Worm (Caenorhabditis elegans) whole organism, L4/young adult: ENCODE data around the gene nhr-72.
"Not testable (repeated sequence)": the region's sequence is repeated elsewhere in the genome, so short reads cannot be mapped to it uniquely, and the experiment has no call there.

ENCODE experiments used
- W03F9.2 ChIP-seq: fragments of 150-350 bp; optimal IDR thresholded peaks from 2 replicates; lab custom pipeline; 2014; ENCODE audit warnings: missing biosample characterization, missing genetic modification characterization
- dao-5 ChIP-seq: sonication (generic microtip); optimal IDR thresholded peaks from 2 replicates; lab custom pipeline; 2016; ENCODE audit warnings: missing genotype, missing genetic modification characterization, moderate library complexity, missing compliant biosample characterization
- him-1 ChIP-seq: sonication (generic microtip); optimal IDR thresholded peaks from 2 replicates; lab custom pipeline; 2016; ENCODE audit warnings: missing genotype, missing genetic modification reagents, missing genetic modification characterization, missing compliant biosample characterization

nhr-72 gene

DNA sequence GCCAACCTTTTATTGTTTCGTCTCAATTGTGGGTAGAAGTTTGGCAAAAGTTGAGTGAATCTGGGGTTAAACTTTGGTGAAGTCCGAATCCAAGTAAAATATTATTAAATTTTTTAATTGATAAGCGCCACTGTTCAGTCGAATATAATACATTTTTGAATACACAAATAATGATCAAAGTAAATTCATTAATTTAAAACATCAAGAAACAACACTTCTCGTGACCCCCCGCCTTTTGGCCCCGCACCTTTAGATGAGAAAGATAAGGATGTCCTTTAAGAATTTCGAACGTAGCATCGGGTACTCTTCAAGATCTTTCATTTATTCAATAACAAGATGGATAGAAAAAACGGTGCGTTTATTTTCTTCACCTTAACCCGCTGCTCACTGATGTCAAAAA lies 2.1 kb upstream of the nhr-72 start, which contains the start of gene nhr-257:
Gene nhr-257 (plus strand): TSS at position 301 of the 400 bp plus-strand sequence.
- TF ChIP-seq W03F9.2 (tag; lab: Kevin White, UChicago) = no peak
- no peak for TF ChIP-seq dao-5 (tag; lab: Kevin White, UChicago)
- TF ChIP-seq him-1 (tag; lab: Kevin White, UChicago) = no peak

- TF ChIP-seq W03F9.2 (tag; lab: Kevin White, UChicago) (no peak), dao-5 (tag; lab: Kevin White, UChicago) (no peak), him-1 (tag; lab: Kevin White, UChicago) (no peak)
Measured at ce11 chrII:3846028-3846427, 4.5 kb downstream of the nhr-72 start, which contains the start of gene C17A2.2. C17A2.2 (plus strand) TSS chrII:3846328.

DNA sequence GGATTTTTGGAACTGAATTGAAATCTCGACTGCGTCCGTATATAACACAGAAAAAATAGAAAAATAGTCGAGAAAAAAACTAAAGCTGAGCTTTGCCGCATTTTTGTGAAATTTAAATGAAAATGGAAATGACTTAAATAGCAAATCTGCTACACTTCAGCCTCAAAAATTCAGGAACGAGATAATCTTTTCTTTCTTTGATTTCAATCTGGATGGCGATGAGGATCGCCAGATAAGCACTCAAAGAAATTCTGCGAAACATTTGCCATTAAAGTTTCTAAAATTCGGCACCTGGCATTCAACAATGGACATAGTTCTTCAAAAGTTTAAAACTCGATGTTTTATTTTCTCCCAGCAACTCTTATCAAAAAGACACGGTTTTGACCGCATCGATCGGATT lies 7.2 kb downstream of the nhr-72 start, which contains the start of the genes C17A2.7 and C17A2.3:
Gene C17A2.7 (minus strand): TSS at position 101 of the 400 bp plus-strand sequence.
Gene C17A2.3 (plus strand): TSS at position 305 of the 400 bp plus-strand sequence.
- no peak for TF ChIP-seq him-1 (tag; lab: Kevin White, UChicago)
- no peak for TF ChIP-seq dao-5 (tag; lab: Kevin White, UChicago)
- no peak for TF ChIP-seq W03F9.2 (tag; lab: Kevin White, UChicago)

- TF ChIP-seq dao-5 (tag; lab: Kevin White, UChicago) (no peak), him-1 (tag; lab: Kevin White, UChicago) (no peak), W03F9.2 (tag; lab: Kevin White, UChicago) (no peak)
Measured at ce11 chrII:3839562-3839961, 11.0 kb downstream of the nhr-72 start, which contains the start of gene C17A2.4. C17A2.4 (plus strand) TSS chrII:3839862.

ce11 chrII:3835915-3836314 lies 14.6 kb downstream of the nhr-72 start, which contains the start of gene oac-4:
oac-4 (minus strand) TSS chrII:3836015.
- TF ChIP-seq him-1 (tag; lab: Kevin White, UChicago) = no peak
- no peak for TF ChIP-seq dao-5 (tag; lab: Kevin White, UChicago)
- TF ChIP-seq W03F9.2 (tag; lab: Kevin White, UChicago) = no peak

DNA sequence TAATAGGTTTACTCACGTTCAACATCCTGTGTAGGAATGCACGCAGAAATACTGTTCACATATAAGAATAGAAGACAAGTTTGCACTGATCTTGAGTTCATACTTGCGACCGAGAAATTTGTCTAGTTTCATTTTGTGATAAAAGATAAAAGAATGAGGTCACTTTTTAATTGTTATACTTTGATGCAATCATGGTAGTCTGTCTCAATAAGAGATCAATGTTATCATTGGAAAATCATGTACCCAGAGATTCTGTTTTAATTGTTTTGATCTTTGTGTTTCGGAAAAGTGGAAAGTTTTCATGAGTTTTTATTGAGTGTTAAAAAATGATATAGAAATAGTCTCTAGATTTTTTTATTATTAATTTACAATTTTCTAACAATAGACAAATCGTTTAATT lies 18.2 kb downstream of the nhr-72 start, which contains the start of gene F54D10.9:
Gene F54D10.9 (minus strand): TSS at position 101 of the 400 bp plus-strand sequence.
- TF ChIP-seq dao-5 (tag; lab: Kevin White, UChicago) = no peak
- no peak for TF ChIP-seq W03F9.2 (tag; lab: Kevin White, UChicago)
- TF ChIP-seq him-1 (tag; lab: Kevin White, UChicago) = no peak

- no peak for TF ChIP-seq dao-5 (tag; lab: Kevin White, UChicago)
Measured at ce11 chrII:3829623-3830022, 20.9 kb downstream of the nhr-72 start.

DNA sequence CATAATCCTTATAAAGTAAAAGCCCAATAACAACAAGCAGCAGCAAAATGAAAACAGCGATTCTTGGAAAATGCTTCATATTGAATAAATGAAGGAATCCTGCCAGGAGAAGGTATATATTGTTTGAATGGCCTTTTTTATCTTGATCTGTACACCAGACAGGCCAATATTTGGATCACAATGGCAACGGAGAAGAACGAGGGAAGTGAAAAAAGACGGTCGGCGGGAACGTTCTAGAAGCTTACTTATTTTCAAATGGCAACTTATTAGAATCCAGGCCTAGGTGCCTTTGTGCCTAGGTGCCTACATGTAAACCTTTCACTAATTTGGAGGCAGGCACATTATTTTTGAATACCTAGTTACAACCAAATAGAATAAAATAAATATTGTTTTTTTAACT lies 22.8 kb downstream of the nhr-72 start, which contains the start of gene F54D10.8:
Gene F54D10.8 (minus strand): TSS at position 101 of the 400 bp plus-strand sequence.
- no peak for TF ChIP-seq W03F9.2 (tag; lab: Kevin White, UChicago)
- no peak for TF ChIP-seq him-1 (tag; lab: Kevin White, UChicago)
- no peak for TF ChIP-seq dao-5 (tag; lab: Kevin White, UChicago)

ce11 chrII:3823855-3824254 lies 26.7 kb downstream of the nhr-72 start, which contains the start of gene skr-15:
skr-15 (plus strand) TSS chrII:3824155.
- TF ChIP-seq him-1 (tag; lab: Kevin White, UChicago) (no peak), dao-5 (tag; lab: Kevin White, UChicago) (no peak), W03F9.2 (tag; lab: Kevin White, UChicago) (no peak)

DNA sequence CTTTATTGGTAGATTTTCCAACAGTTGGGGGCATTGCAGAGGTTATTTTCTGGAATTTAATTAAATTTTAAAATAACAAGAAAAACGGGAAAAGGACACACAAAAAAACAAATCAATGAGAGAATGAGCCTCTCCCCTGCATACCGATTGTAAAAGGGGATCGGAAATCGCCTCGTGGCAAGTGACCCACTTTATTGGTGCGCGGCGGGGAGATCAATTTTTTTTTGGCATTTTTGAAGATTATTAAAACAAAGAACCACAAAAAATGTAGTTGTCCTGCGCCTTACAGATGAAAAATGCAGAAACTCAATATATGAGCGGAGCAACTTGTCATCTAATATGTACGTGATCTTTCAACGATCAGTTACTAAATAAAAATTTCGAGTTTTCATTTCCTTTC lies 29.3 kb downstream of the nhr-72 start, which contains the start of gene F54D10.7:
Gene F54D10.7 (minus strand): TSS at position 49 of the 400 bp plus-strand sequence.
- TF ChIP-seq him-1 (tag; lab: Kevin White, UChicago) (no peak), dao-5 (tag; lab: Kevin White, UChicago) (no peak), W03F9.2 (tag; lab: Kevin White, UChicago) (no peak)

ce11 chrII:3816251-3816849 lies 34.2 kb downstream of the nhr-72 start, which contains the start of gene fbxa-24:
fbxa-24 (plus strand) TSS chrII:3816526.
- not testable (repeated sequence) for TF ChIP-seq dao-5, W03F9.2, him-1 (tag; lab: Kevin White, UChicago)

- TF ChIP-seq dao-5 (tag; lab: Kevin White, UChicago) (no peak), him-1 (tag; lab: Kevin White, UChicago) (no peak), W03F9.2 (tag; lab: Kevin White, UChicago) (no peak)
Measured at ce11 chrII:3815445-3816208, 34.9 kb downstream of the nhr-72 start.

DNA sequence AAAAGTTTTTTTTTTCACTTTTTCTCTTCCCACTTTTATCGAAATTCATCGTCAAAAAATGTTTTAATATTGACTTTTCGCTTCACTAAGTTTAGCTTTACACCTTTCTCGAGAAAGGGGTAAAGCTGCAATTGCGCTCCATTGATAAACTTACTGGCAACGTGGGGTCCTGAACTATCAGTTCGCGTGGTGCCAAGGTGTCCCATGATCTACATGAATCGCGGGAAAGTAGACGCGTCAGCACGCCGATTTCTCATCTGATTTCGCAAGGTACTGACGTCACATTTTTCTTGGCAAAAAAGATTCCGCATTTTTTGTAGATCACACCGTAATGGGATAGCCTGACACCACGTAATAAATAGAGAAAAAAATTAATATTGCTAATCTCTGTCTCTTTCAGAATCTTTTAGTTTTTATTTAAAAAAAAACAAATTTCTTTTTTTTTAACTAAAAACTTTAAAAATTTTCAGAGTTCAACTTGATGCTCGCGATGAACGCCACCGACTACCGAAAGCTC lies 38.7 kb downstream of the nhr-72 start, which contains the start of gene lido-15:
Gene lido-15 (plus strand): TSS at position 467 of the 517 bp plus-strand sequence.
- no peak for TF ChIP-seq him-1 (tag; lab: Kevin White, UChicago)
